Fruit fly (Drosophila melanogaster) whole organism, embryonic: ENCODE results near the gene MBD-like.
A peak's percentile ranks its signal among the peaks of the same experiment; 100 is the strongest.

Experiments used
- Atf6 ChIP-seq: fragments of 200-800 bp; sonication (Bioruptor generic); IDR thresholded peaks from 2 replicates; pipeline ENCODE4 v1.3.6; 2022; ENCODE audit warnings: missing biosample characterization, missing genetic modification characterization
- BEAF-32 ChIP-seq: fragments of 200-800 bp; sonication (Bioruptor generic); optimal IDR thresholded peaks from 3 replicates; lab custom pipeline; 2017; ENCODE audit warnings: missing biosample characterization, missing genetic modification characterization, mild to moderate bottlenecking, moderate library complexity, missing genetic modification reagents
- CG10979 ChIP-seq: fragments of 200-800 bp; sonication (Bioruptor generic); optimal IDR thresholded peaks from 2 replicates; lab custom pipeline; 2018; ENCODE audit warnings: missing biosample characterization, mild to moderate bottlenecking, missing genetic modification characterization, moderate library complexity
- CG11085 ChIP-seq: fragments of 200-800 bp; sonication (Bioruptor generic); IDR thresholded peaks from 2 replicates; pipeline ENCODE4 v1.3.6; 2022; ENCODE audit warnings: missing biosample characterization, missing genetic modification characterization
- CG14050 ChIP-seq: fragments of 200-800 bp; sonication (Bioruptor generic); IDR thresholded peaks from 3 replicates; pipeline ENCODE4 v1.3.6; 2022; ENCODE audit warnings: missing biosample characterization, missing genetic modification characterization
- CG15514 ChIP-seq: fragments of 200-800 bp; sonication (Bioruptor generic); optimal IDR thresholded peaks from 3 replicates; lab custom pipeline; 2017; ENCODE audit warnings: missing biosample characterization, missing genetic modification characterization, mild to moderate bottlenecking, moderate library complexity, missing genetic modification reagents
- CG1647 ChIP-seq: fragments of 200-800 bp; sonication (Bioruptor generic); optimal IDR thresholded peaks from 3 replicates; lab custom pipeline; 2016; ENCODE audit warnings: missing biosample characterization, missing genetic modification characterization
- CG17328 ChIP-seq: fragments of 200-800 bp; sonication (Bioruptor generic); IDR thresholded peaks from 2 replicates; pipeline ENCODE4 v1.3.6; 2022; ENCODE audit warnings: missing biosample characterization, missing genetic modification characterization
- CG1792 ChIP-seq: fragments of 200-800 bp; sonication (Bioruptor generic); optimal IDR thresholded peaks from 2 replicates; lab custom pipeline; 2016; ENCODE audit warnings: missing biosample characterization, missing genetic modification characterization
- CG2712 ChIP-seq: fragments of 200-800 bp; optimal IDR thresholded peaks from 3 replicates; lab custom pipeline; 2019; ENCODE audit warnings: missing biosample characterization, mild to moderate bottlenecking, missing genetic modification characterization, moderate library complexity
- CG2875 ChIP-seq: fragments of 200-800 bp; sonication (Bioruptor generic); optimal IDR thresholded peaks from 2 replicates; lab custom pipeline; 2017; ENCODE audit warnings: missing biosample characterization, mild to moderate bottlenecking, missing genetic modification characterization, missing genetic modification reagents
- CG3407 ChIP-seq: fragments of 200-800 bp; sonication (Bioruptor generic); optimal IDR thresholded peaks from 2 replicates; lab custom pipeline; 2018; ENCODE audit warnings: missing biosample characterization, mild to moderate bottlenecking, missing genetic modification characterization
- CG3995 ChIP-seq: fragments of 200-800 bp; sonication (Bioruptor generic); optimal IDR thresholded peaks from 3 replicates; lab custom pipeline; 2016; ENCODE audit warnings: missing biosample characterization, missing genetic modification characterization
- CG4424 ChIP-seq: fragments of 200-800 bp; sonication (Bioruptor generic); optimal IDR thresholded peaks from 3 replicates; lab custom pipeline; 2016; ENCODE audit warnings: missing biosample characterization, missing genetic modification characterization
- CG4730 ChIP-seq: fragments of 200-800 bp; sonication (Bioruptor generic); IDR thresholded peaks from 2 replicates; pipeline ENCODE4 v1.3.6; 2022; ENCODE audit warnings: missing biosample characterization, missing genetic modification characterization
- CG4820 ChIP-seq: fragments of 200-800 bp; sonication (Bioruptor generic); optimal IDR thresholded peaks from 3 replicates; lab custom pipeline; 2016; ENCODE audit warnings: missing biosample characterization, missing genetic modification characterization
- CG8089 ChIP-seq: fragments of 200-800 bp; sonication (Bioruptor generic); optimal IDR thresholded peaks from 3 replicates; lab custom pipeline; 2016; ENCODE audit warnings: missing biosample characterization, missing genetic modification characterization
- CG8478 ChIP-seq: fragments of >200 bp; optimal IDR thresholded peaks from 2 replicates; lab custom pipeline; 2018
- Dek ChIP-seq: fragments of 200-800 bp; sonication (Bioruptor generic); optimal IDR thresholded peaks from 3 replicates; lab custom pipeline; 2019; ENCODE audit warnings: missing biosample characterization, mild to moderate bottlenecking, missing genetic modification characterization, moderate library complexity
- Dip2 ChIP-seq: fragments of 200-800 bp; sonication (Bioruptor generic); IDR thresholded peaks from 2 replicates; pipeline ENCODE4 v1.3.6; 2022; ENCODE audit warnings: missing biosample characterization, missing genetic modification characterization
- E2f2 ChIP-seq: fragments of 200-800 bp; sonication (Bioruptor generic); IDR thresholded peaks from 2 replicates; pipeline ENCODE4 v1.3.6; 2022; ENCODE audit warnings: missing biosample characterization, missing genetic modification characterization
- Gug ChIP-seq: fragments of 200-800 bp; sonication (Bioruptor generic); IDR thresholded peaks from 4 replicates; pipeline ENCODE4 v1.3.6; 2022; ENCODE audit warnings: missing biosample characterization, missing genetic modification characterization
- HHEX ChIP-seq: fragments of 200-800 bp; sonication (Bioruptor generic); optimal IDR thresholded peaks from 3 replicates; lab custom pipeline; 2017; ENCODE audit warnings: missing biosample characterization, mild to moderate bottlenecking, missing genetic modification characterization, missing genetic modification reagents
- Lhr ChIP-seq: fragments of 200-800 bp; sonication (Bioruptor generic); optimal IDR thresholded peaks from 3 replicates; lab custom pipeline; 2017; ENCODE audit warnings: mild to moderate bottlenecking, missing biosample characterization, missing genetic modification reagents, missing genetic modification characterization
- MTF-1 ChIP-seq: fragments of 200-800 bp; sonication (Bioruptor generic); optimal IDR thresholded peaks from 2 replicates; lab custom pipeline; 2018; ENCODE audit warnings: missing biosample characterization, mild to moderate bottlenecking, missing genetic modification characterization, borderline replicate concordance
- Meics ChIP-seq: fragments of 200-800 bp; sonication (Bioruptor generic); optimal IDR thresholded peaks from 2 replicates; lab custom pipeline; 2017; ENCODE audit warnings: missing biosample characterization, mild to moderate bottlenecking, missing genetic modification characterization
- NFAT ChIP-seq: fragments of 200-800 bp; sonication (Bioruptor generic); IDR thresholded peaks from 2 replicates; pipeline ENCODE4 v1.3.6; 2022; ENCODE audit warnings: missing biosample characterization, missing genetic modification characterization
- Ptx1 ChIP-seq: fragments of 200-800 bp; sonication (Bioruptor generic); IDR thresholded peaks from 2 replicates; pipeline ENCODE4 v1.3.6; 2022; ENCODE audit warnings: missing biosample characterization, missing genetic modification characterization
- Scr ChIP-seq: fragments of 200-800 bp; sonication (Bioruptor generic); IDR thresholded peaks from 2 replicates; pipeline ENCODE4 v1.3.6; 2022; ENCODE audit warnings: missing biosample characterization, missing genetic modification characterization; ENCODE audit not compliant: partially characterized antibody
- YL-1 ChIP-seq: fragments of 200-800 bp; sonication (Bioruptor generic); optimal IDR thresholded peaks from 3 replicates; lab custom pipeline; 2017; ENCODE audit warnings: missing biosample characterization, mild to moderate bottlenecking, missing genetic modification characterization
- ato ChIP-seq: fragments of 200-800 bp; sonication (Bioruptor generic); IDR thresholded peaks from 2 replicates; pipeline ENCODE4 v1.3.6; 2022; ENCODE audit warnings: missing biosample characterization, missing genetic modification characterization; ENCODE audit not compliant: partially characterized antibody
- chif ChIP-seq, 2 experiments: fragments of 200-800 bp; sonication (Bioruptor generic); optimal IDR thresholded peaks; 3 replicates each; lab custom pipeline; 2016; ENCODE audit warnings: missing biosample characterization in 2 of 2, missing genetic modification characterization in 2 of 2
- crol ChIP-seq: fragments of 200-800 bp; sonication (Bioruptor generic); IDR thresholded peaks from 2 replicates; pipeline ENCODE4 v1.3.6; 2022; ENCODE audit warnings: missing biosample characterization, missing genetic modification characterization
- ham ChIP-seq: fragments of 200-800 bp; sonication (Bioruptor generic); IDR thresholded peaks from 2 replicates; pipeline ENCODE4 v1.3.6; 2022; ENCODE audit warnings: missing biosample characterization, missing genetic modification characterization
- hth ChIP-seq: fragments of >200 bp; optimal IDR thresholded peaks from 2 replicates; lab custom pipeline; 2017; ENCODE audit warnings: inconsistent platforms
- ind ChIP-seq: fragments of 200-800 bp; sonication (Bioruptor generic); optimal IDR thresholded peaks from 3 replicates; lab custom pipeline; 2016; ENCODE audit warnings: missing biosample characterization, missing genetic modification characterization
- klu ChIP-seq: fragments of 200-800 bp; sonication (Bioruptor generic); IDR thresholded peaks from 2 replicates; pipeline ENCODE4 v1.3.6; 2022; ENCODE audit warnings: missing biosample characterization, missing genetic modification characterization
- nom ChIP-seq: fragments of 200-800 bp; sonication (Bioruptor generic); optimal IDR thresholded peaks from 2 replicates; lab custom pipeline; 2017; ENCODE audit warnings: missing biosample characterization, missing genetic modification characterization, mild to moderate bottlenecking, moderate library complexity, missing genetic modification reagents
- otp ChIP-seq: fragments of 200-800 bp; sonication (Bioruptor generic); IDR thresholded peaks from 3 replicates; pipeline ENCODE4, ENCODE4 v1.3.6; 2022; ENCODE audit warnings: missing biosample characterization, missing genetic modification characterization
- pan ChIP-seq, 4 experiments: fragments of >200 bp in 3 of 4; fragments of 200-800 bp in 1 of 4; sonication (Bioruptor generic) in 1 of 4; optimal IDR thresholded peaks in 3 of 4; IDR thresholded peaks in 1 of 4; 2 replicates each; pipeline versions ENCODE4 v1.3.6 to Lab custom; 2017 to 2022; ENCODE audit warnings: missing biosample characterization in 2 of 4, missing genetic modification characterization in 2 of 4, mixed read lengths in 1 of 4
- rib ChIP-seq: fragments of 200-800 bp; sonication (Bioruptor generic); IDR thresholded peaks from 2 replicates; pipeline ENCODE4 v1.3.6; 2022; ENCODE audit warnings: missing biosample characterization, missing genetic modification characterization
- ro ChIP-seq: fragments of 200-800 bp; sonication (Bioruptor generic); IDR thresholded peaks from 2 replicates; pipeline ENCODE4 v1.3.6; 2022; ENCODE audit warnings: missing biosample characterization, missing genetic modification characterization
- salm ChIP-seq: fragments of 200-800 bp; sonication (Bioruptor generic); optimal IDR thresholded peaks from 2 replicates; lab custom pipeline; 2018; ENCODE audit warnings: missing biosample characterization, mild to moderate bottlenecking, missing genetic modification characterization
- scrt ChIP-seq: fragments of 200-800 bp; sonication (Bioruptor generic); optimal IDR thresholded peaks from 2 replicates; lab custom pipeline; 2018; ENCODE audit warnings: missing biosample characterization, mild to moderate bottlenecking, missing genetic modification characterization, moderate library complexity
- stc ChIP-seq: fragments of 200-800 bp; sonication (Bioruptor generic); IDR thresholded peaks from 2 replicates; pipeline ENCODE4 v1.3.6; 2022; ENCODE audit warnings: missing biosample characterization, missing genetic modification characterization
- tap ChIP-seq: fragments of 200-800 bp; optimal IDR thresholded peaks from 3 replicates; lab custom pipeline; 2019; ENCODE audit warnings: missing biosample characterization, mild to moderate bottlenecking, missing genetic modification characterization, moderate library complexity
- ttk ChIP-seq: fragments of 200-800 bp; sonication (Bioruptor generic); IDR thresholded peaks from 2 replicates; pipeline ENCODE4 v2.1.2; 2022; ENCODE audit warnings: missing biosample characterization, missing genetic modification characterization
- twi ChIP-seq: fragments of 200-800 bp; optimal IDR thresholded peaks from 2 replicates; lab custom pipeline; 2019; ENCODE audit warnings: missing biosample characterization, mild to moderate bottlenecking, missing genetic modification characterization, moderate library complexity
- unc-4 ChIP-seq: fragments of 200-800 bp; sonication (Bioruptor generic); IDR thresholded peaks from 2 replicates; pipeline ENCODE4 v1.3.6; 2022; ENCODE audit warnings: missing biosample characterization, missing genetic modification characterization; ENCODE audit not compliant: partially characterized antibody

Gene MBD-like

DNA sequence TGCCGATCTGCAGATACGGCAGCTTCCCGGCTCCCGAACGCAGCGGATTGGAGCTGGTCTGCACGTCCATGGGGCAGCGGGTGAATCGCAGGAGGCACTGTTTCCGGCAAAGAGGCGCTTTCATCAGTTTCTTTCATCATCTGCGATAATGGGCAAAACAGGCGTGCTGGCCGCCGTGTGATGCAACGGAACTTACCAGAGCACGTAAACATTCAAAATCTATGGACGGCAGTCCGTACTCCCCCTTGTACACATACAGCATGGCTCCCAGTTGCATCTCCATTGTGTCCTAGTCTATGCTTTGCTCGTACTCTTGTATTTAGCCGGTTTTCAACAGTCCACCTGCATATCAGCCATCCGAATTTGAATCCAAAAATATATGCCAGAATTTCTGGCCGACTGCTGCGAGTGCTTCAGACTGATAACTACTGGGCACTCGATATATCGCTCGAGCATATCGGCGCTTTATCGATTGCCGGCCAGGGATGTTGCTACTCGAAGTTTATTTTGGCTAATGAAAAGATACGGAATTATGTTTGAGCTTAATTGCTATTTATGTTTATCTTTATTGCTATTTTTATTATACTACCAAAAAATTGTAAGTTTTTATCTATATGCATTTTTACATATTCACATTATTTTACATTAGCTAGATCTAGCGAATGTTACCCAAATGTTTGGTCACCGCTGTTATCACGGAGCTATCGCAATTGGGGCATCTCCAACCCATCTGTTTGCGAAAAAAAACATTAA is 3.9 kb downstream of the MBD-like start, which contains the start of the genes CG9393 and Vps45 (continued):
- TF ChIP-seq CG8089 (GFP tag; lab: Kevin White, UChicago), result peak; percentile 46
- no peak for TF ChIP-seq CG3407
- TF ChIP-seq CG8478 (lab: Kevin White, UChicago), result no peak
- TF ChIP-seq klu (GFP tag; lab: Robert Waterston, UW), result peak; percentile 54
- peak; percentile 45 for TF ChIP-seq CG1647 (GFP tag; lab: Kevin White, UChicago)
- no peak for TF ChIP-seq ro (GFP tag; lab: Robert Waterston, UW)
- TF ChIP-seq CG10979 (tag; lab: Kevin White, UChicago), result peak; percentile 45
- TF ChIP-seq CG14050 (GFP tag; lab: Robert Waterston, UW), result no peak
- peak; percentile 58 for TF ChIP-seq Dek (tag; lab: Kevin White, UChicago)
- no peak for TF ChIP-seq ham
- TF ChIP-seq YL-1 (GFP tag; lab: Kevin White, UChicago), result peak; percentile 68
- peak; percentile 66 for TF ChIP-seq CG4424 (GFP tag; lab: Kevin White, UChicago)
- no peak for TF ChIP-seq Dip2 (GFP tag; lab: Robert Waterston, UW)
- TF ChIP-seq CG2712 (tag; lab: Kevin White, UChicago), result peak; percentile 67
- no peak for TF ChIP-seq HHEX (GFP tag; lab: Kevin White, UChicago)
- no peak for TF ChIP-seq CG1792 (GFP tag; lab: Kevin White, UChicago)
- TF ChIP-seq Ptx1, result peak; percentile 58
- peak; percentile 87 for TF ChIP-seq ato (GFP tag; lab: Robert Waterston, UW)
- TF ChIP-seq scrt (GFP tag; lab: Kevin White, UChicago), result no peak
- peak; percentile 92 for TF ChIP-seq CG3995 (GFP tag; lab: Kevin White, UChicago)
- TF ChIP-seq Lhr (GFP tag; lab: Kevin White, UChicago), result no peak
- TF ChIP-seq unc-4 (GFP tag; lab: Robert Waterston, UW), result peak; percentile 97
- TF ChIP-seq CG17328 (GFP tag; lab: Robert Waterston, UW), result 0 out of 2 replicates have a peak, but pooled peaks have one; percentile 35
- no peak for TF ChIP-seq otp (GFP tag; lab: Robert Waterston, UW)
- TF ChIP-seq salm (tag; lab: Kevin White, UChicago), result no peak
- peak; percentile 67 for TF ChIP-seq twi (tag; lab: Kevin White, UChicago)
- no peak for TF ChIP-seq MTF-1 (GFP tag; lab: Kevin White, UChicago)
- TF ChIP-seq rib (GFP tag; lab: Robert Waterston, UW), result peak; percentile 73
- no peak for TF ChIP-seq pan (optimal IDR thresholded peaks at IDR 0.05; lab: Kevin White, UChicago)
- peak in 1 of 2 experiments; percentile 32 for TF ChIP-seq pan (GFP tag; optimal IDR thresholded peaks at IDR 0.05 in 1 of 2, IDR thresholded peaks at IDR 0.05 in 1 of 2)
- TF ChIP-seq tap (tag; lab: Kevin White, UChicago), result no peak
- TF ChIP-seq CG2875, result no peak
- TF ChIP-seq stc (GFP tag; lab: Robert Waterston, UW), result 0 out of 2 replicates have a peak, but pooled peaks have one; percentile 49
- TF ChIP-seq E2f2 (GFP tag; lab: Robert Waterston, UW), result peak; percentile 63
- TF ChIP-seq BEAF-32 (GFP tag; lab: Kevin White, UChicago), result peak; percentile 98
- TF ChIP-seq ttk (GFP tag; lab: Robert Waterston, UW), result 0 out of 2 replicates have a peak, but pooled peaks have one; percentile 7
- TF ChIP-seq Atf6 (GFP tag; lab: Robert Waterston, UW), result no peak; the same call in 1 of the 2 replicates
- peak; percentile 67 for TF ChIP-seq CG15514
- no peak for TF ChIP-seq Meics (GFP tag; lab: Kevin White, UChicago)
- TF ChIP-seq Scr (GFP tag; lab: Robert Waterston, UW), result peak; percentile 94
- TF ChIP-seq chif (GFP tag; optimal IDR thresholded peaks at IDR 0.05; lab: Kevin White, UChicago), result peak; percentile 38 to 57
- TF ChIP-seq CG4820 (GFP tag; lab: Kevin White, UChicago), result peak; percentile 50
- TF ChIP-seq nom (GFP tag; lab: Kevin White, UChicago), result no peak
- peak; percentile 65; the same call in 2 of the 4 replicates for TF ChIP-seq Gug (GFP tag; lab: Robert Waterston, UW)
- no peak for TF ChIP-seq hth (lab: Kevin White, UChicago)
- peak; percentile 35; the same call in 1 of the 2 replicates for TF ChIP-seq NFAT (GFP tag; lab: Robert Waterston, UW)
- TF ChIP-seq CG11085 (GFP tag; lab: Robert Waterston, UW), result peak; percentile 49; the same call in 1 of the 2 replicates
- peak; percentile 74 for TF ChIP-seq ind (GFP tag; lab: Kevin White, UChicago)
- TF ChIP-seq CG4730 (GFP tag; lab: Robert Waterston, UW), result 0 out of 2 replicates have a peak, but pooled peaks have one; percentile 34
- no peak for TF ChIP-seq crol (GFP tag; lab: Robert Waterston, UW)
